Worm (Caenorhabditis elegans): ENCODE measurements around the gene T07C12.10.

DNA sequence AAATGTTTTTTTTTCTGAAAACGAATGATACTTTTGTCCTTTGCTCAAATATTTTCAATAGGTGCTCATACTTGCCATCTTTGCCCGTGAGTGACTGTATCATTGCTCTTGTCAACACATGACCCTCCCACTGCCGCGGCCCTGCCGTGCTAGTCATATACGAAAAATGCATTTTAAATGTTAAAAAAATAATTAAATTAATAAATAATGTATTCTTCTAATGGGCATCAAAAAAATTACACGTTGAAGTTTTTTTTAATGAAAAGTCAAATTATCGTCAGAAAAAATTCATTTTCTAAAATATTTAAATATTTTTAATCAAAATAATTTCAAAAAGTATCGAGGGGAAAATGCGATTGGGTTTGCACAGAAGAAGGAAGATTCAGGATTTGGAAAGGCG, 37.8 kb downstream of the T07C12.10 start, which contains the start of gene C50H2.7:
- TF ChIP-seq unc-39 (tag; optimal IDR thresholded peaks at IDR 0.05) (no peak), unc-62 (GFP tag; optimal IDR thresholded peaks at IDR 0.05) (no peak), lin-13 (tag; optimal IDR thresholded peaks at IDR 0.05) (no peak), drap-1 (GFP tag; optimal IDR thresholded peaks at IDR 0.05) (no peak), nhr-237 (tag; optimal IDR thresholded peaks at IDR 0.05) (no peak), cnd-1 (tag; optimal IDR thresholded peaks at IDR 0.05) (no peak), bed-3 (GFP tag; optimal IDR thresholded peaks at IDR 0.05) (no peak), pha-4 (tag; optimal IDR thresholded peaks at IDR 0.05) (no peak), sem-2 (GFP tag; optimal IDR thresholded peaks at IDR 0.05) (no peak), flh-1 (GFP tag; optimal IDR thresholded peaks at IDR 0.05) (no peak)
